Worm (Caenorhabditis elegans): ENCODE measurements around the gene Y64G10A.10.

Gene Y64G10A.10

ce11 chrIV:14219714-14220113 lies 21.5 kb downstream of the Y64G10A.10 start, which contains the start of gene sqrd-1 (continued):
- TF ChIP-seq irx-1 (tag; optimal IDR thresholded peaks at IDR 0.05), result no peak
- no peak for TF ChIP-seq elt-3 (tag; optimal IDR thresholded peaks at IDR 0.05)
- TF ChIP-seq mep-1 (tag; optimal IDR thresholded peaks at IDR 0.05), result peak; percentile 42
- TF ChIP-seq vab-15 (tag; optimal IDR thresholded peaks at IDR 0.05), result no peak
- peak in 1 of 2 experiments; percentile 26 for TF ChIP-seq lsy-2 (tag; optimal IDR thresholded peaks at IDR 0.05)
- no peak for TF ChIP-seq ztf-11 (tag; optimal IDR thresholded peaks at IDR 0.05)
- no peak for TF ChIP-seq fkh-8 (tag; optimal IDR thresholded peaks at IDR 0.05)
- no peak for TF ChIP-seq nhr-47 (tag; optimal IDR thresholded peaks at IDR 0.05)
- no peak for TF ChIP-seq blmp-1 (tag; optimal IDR thresholded peaks at IDR 0.05)
- TF ChIP-seq lin-13 (GFP tag; optimal IDR thresholded peaks at IDR 0.05), result no peak
- TF ChIP-seq nhr-11 (tag; optimal IDR thresholded peaks at IDR 0.05), result no peak
- no peak for TF ChIP-seq lin-35 (GFP tag; optimal IDR thresholded peaks at IDR 0.05)
- no peak for TF ChIP-seq ama-1 (optimal IDR thresholded peaks at IDR 0.05)
- TF ChIP-seq sox-4 (tag; optimal IDR thresholded peaks at IDR 0.05), result no peak
- TF ChIP-seq pag-3 (tag; optimal IDR thresholded peaks at IDR 0.05; ENCODE audit: borderline replicate concordance, insufficient read depth), result no peak
- no peak for TF ChIP-seq sptf-1 (tag; optimal IDR thresholded peaks at IDR 0.05)
- no peak for TF ChIP-seq zag-1 (tag; optimal IDR thresholded peaks at IDR 0.05)
- TF ChIP-seq lin-39 (tag; optimal IDR thresholded peaks at IDR 0.05), result no peak
- no peak for TF ChIP-seq snpc-4 (tag; optimal IDR thresholded peaks at IDR 0.05)
- TF ChIP-seq hlh-4 (tag; optimal IDR thresholded peaks at IDR 0.05), result no peak
- no peak for TF ChIP-seq unc-86 (tag; optimal IDR thresholded peaks at IDR 0.05)
- TF ChIP-seq rnt-1 (tag; optimal IDR thresholded peaks at IDR 0.05), result peak; percentile 40
- no peak for TF ChIP-seq ceh-90 (tag; optimal IDR thresholded peaks at IDR 0.05)
- TF ChIP-seq tbx-2 (tag; optimal IDR thresholded peaks at IDR 0.05), result no peak
- TF ChIP-seq pqm-1 (tag; optimal IDR thresholded peaks at IDR 0.05), result no peak
- peak in 1 of 2 experiments; percentile 23 for TF ChIP-seq mdl-1 (tag; optimal IDR thresholded peaks at IDR 0.05)
- TF ChIP-seq swsn-7 (tag; optimal IDR thresholded peaks at IDR 0.05), result no peak
- no peak for TF ChIP-seq hpl-2 (GFP tag; optimal IDR thresholded peaks at IDR 0.05)
- no peak for TF ChIP-seq efl-3 (GFP tag; optimal IDR thresholded peaks at IDR 0.05)
- peak in 1 of 2 experiments; percentile 21 for TF ChIP-seq efl-1 (optimal IDR thresholded peaks at IDR 0.05)
- peak in 1 of 2 experiments; percentile 79 for TF ChIP-seq efl-1 (GFP tag; optimal IDR thresholded peaks at IDR 0.05 in 1 of 2)
- no peak for TF ChIP-seq elt-2 (tag; optimal IDR thresholded peaks at IDR 0.05)
- no peak for TF ChIP-seq nhr-84 (tag; optimal IDR thresholded peaks at IDR 0.05)
- no peak for TF ChIP-seq lin-15B (tag; optimal IDR thresholded peaks at IDR 0.05)

DNA sequence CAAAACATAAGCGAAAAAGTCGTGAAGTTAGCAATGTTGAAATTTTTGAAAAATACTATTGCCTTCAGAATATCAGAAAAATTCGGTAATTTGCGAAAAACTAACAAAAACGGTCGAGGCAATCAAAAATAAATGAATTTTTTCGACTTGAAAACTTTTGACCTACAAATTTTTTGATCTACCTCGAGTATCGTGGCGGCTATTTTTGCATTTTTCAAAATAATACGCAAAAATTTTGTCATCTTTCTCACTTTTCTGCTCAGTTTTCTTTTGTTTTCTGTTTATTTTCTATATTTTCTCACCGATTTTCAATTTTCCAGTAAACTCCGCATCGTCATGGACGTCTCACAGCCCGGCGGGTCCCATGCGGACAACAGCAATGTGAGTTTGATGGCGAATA lies 25.5 kb downstream of the Y64G10A.10 start:
- no peak for TF ChIP-seq fkh-10 (GFP tag; optimal IDR thresholded peaks at IDR 0.05)
- TF ChIP-seq vab-15 (tag; optimal IDR thresholded peaks at IDR 0.05), result no peak
- no peak for TF ChIP-seq dsc-1 (tag; optimal IDR thresholded peaks at IDR 0.05)
- no peak for TF ChIP-seq unc-98 (GFP tag; IDR thresholded peaks at IDR 0.05)
- TF ChIP-seq elt-3 (tag; optimal IDR thresholded peaks at IDR 0.05), result no peak
- no peak for TF ChIP-seq egl-13 (tag; optimal IDR thresholded peaks at IDR 0.05)
- no peak for TF ChIP-seq mep-1 (tag; optimal IDR thresholded peaks at IDR 0.05)
- no peak for TF ChIP-seq unc-130 (tag; optimal IDR thresholded peaks at IDR 0.05)
- no peak for TF ChIP-seq hlh-17 (GFP tag; optimal IDR thresholded peaks at IDR 0.05; ENCODE audit: borderline replicate concordance)
- no peak for TF ChIP-seq tlp-1 (tag; optimal IDR thresholded peaks at IDR 0.05)
- no peak for TF ChIP-seq ets-5 (GFP tag; IDR thresholded peaks at IDR 0.05)

ce11 chrIV:14203162-14203561 lies 38.1 kb downstream of the Y64G10A.10 start, which contains the start of gene F02H6.3:
Gene F02H6.3, plus strand, starts transcription at chrIV:14203427.
- TF ChIP-seq efl-1 (optimal IDR thresholded peaks at IDR 0.05) (no peak), efl-1 (GFP tag; optimal IDR thresholded peaks at IDR 0.05 in 1 of 2) (no peak), lin-15B (tag; optimal IDR thresholded peaks at IDR 0.05) (no peak), vab-15 (tag; optimal IDR thresholded peaks at IDR 0.05) (no peak), Y116A8C.19 (tag; optimal IDR thresholded peaks at IDR 0.05; ENCODE audit: borderline replicate concordance) (no peak), dpl-1 (GFP tag; optimal IDR thresholded peaks at IDR 0.05) (no peak), nhr-47 (tag; optimal IDR thresholded peaks at IDR 0.05) (no peak), ama-1 (optimal IDR thresholded peaks at IDR 0.05) (no peak), lin-39 (tag; optimal IDR thresholded peaks at IDR 0.05) (no peak), isw-1 (GFP tag; IDR thresholded peaks at IDR 0.05) (no peak), ceh-90 (tag; optimal IDR thresholded peaks at IDR 0.05) (no peak), ets-5 (GFP tag; IDR thresholded peaks at IDR 0.05) (no peak), C04F5.9 (tag; optimal IDR thresholded peaks at IDR 0.05) (no peak)

Data from whole organism, L1 larva.